Worm (Caenorhabditis elegans) whole organism, early embryonic: Measurements from ENCODE around the gene str-148.
"Not testable (repeated sequence)": the region's sequence is repeated elsewhere in the genome, so short reads cannot be mapped to it uniquely, and the experiment has no call there.

Source experiments
- B0310.2 ChIP-seq: sonication (generic microtip); optimal IDR thresholded peaks from 2 replicates; lab custom pipeline; 2016; ENCODE audit warnings: mild to moderate bottlenecking, missing genetic modification characterization, missing compliant biosample characterization
- F13C5.2 ChIP-seq: sonication (generic microtip); optimal IDR thresholded peaks from 2 replicates; lab custom pipeline; 2017; ENCODE audit warnings: mild to moderate bottlenecking, missing genetic modification characterization, inconsistent platforms, missing compliant biosample characterization
- aly-1 ChIP-seq: sonication (generic microtip); optimal IDR thresholded peaks from 2 replicates; lab custom pipeline; 2016; ENCODE audit warnings: missing genetic modification characterization, missing compliant biosample characterization
- ama-1 ChIP-seq: fragments of 150-350 bp; optimal IDR thresholded peaks from 2 replicates; lab custom pipeline; 2014
- ceh-13 ChIP-seq: fragments of 200-800 bp; sonication (Bioruptor generic); optimal IDR thresholded peaks from 2 replicates; lab custom pipeline; 2018; ENCODE audit warnings: mild to moderate bottlenecking, missing genetic modification characterization, missing compliant biosample characterization
- ceh-36 ChIP-seq: sonication (generic microtip); optimal IDR thresholded peaks from 2 replicates; lab custom pipeline; 2016; ENCODE audit warnings: missing genetic modification characterization, inconsistent platforms, missing compliant biosample characterization
- ets-7 ChIP-seq: sonication (generic microtip); optimal IDR thresholded peaks from 2 replicates; lab custom pipeline; 2016; ENCODE audit warnings: missing genotype, missing genetic modification characterization, missing compliant biosample characterization
- flt-1 ChIP-seq: fragments of 200-800 bp; sonication (Bioruptor generic); IDR thresholded peaks from 2 replicates; pipeline ENCODE4 v1.3.6; 2022; ENCODE audit warnings: missing genetic modification characterization, missing compliant biosample characterization
- hmbx-1 ChIP-seq: sonication (generic microtip); optimal IDR thresholded peaks from 2 replicates; lab custom pipeline; 2016; ENCODE audit warnings: mild to moderate bottlenecking, missing genetic modification characterization, missing compliant biosample characterization
- hmg-4 ChIP-seq: fragments of 200-800 bp; sonication (Bioruptor generic); optimal IDR thresholded peaks from 2 replicates; lab custom pipeline; 2018; ENCODE audit warnings: mild to moderate bottlenecking, missing genetic modification characterization, missing compliant biosample characterization
- hnd-1 ChIP-seq: sonication (generic microtip); optimal IDR thresholded peaks from 2 replicates; lab custom pipeline; 2016; ENCODE audit warnings: missing genetic modification characterization, missing compliant biosample characterization
- pes-1 ChIP-seq: fragments of 200-800 bp; sonication (Bioruptor generic); IDR thresholded peaks from 2 replicates; pipeline ENCODE4 v1.3.6; 2022; ENCODE audit warnings: missing genetic modification reagents, missing genetic modification characterization, missing compliant biosample characterization
- scrt-1 ChIP-seq: fragments of 200-800 bp; sonication (Bioruptor generic); IDR thresholded peaks from 2 replicates; pipeline ENCODE4 v1.3.6; 2022; ENCODE audit warnings: missing genetic modification characterization, missing compliant biosample characterization
- sea-1 ChIP-seq: fragments of 200-800 bp; sonication (Bioruptor generic); conservative IDR thresholded peaks from 2 replicates; pipeline ENCODE4 v1.3.6; 2022; ENCODE audit warnings: missing genetic modification characterization, missing compliant biosample characterization
- tbx-11 ChIP-seq: fragments of 200-800 bp; sonication (Bioruptor generic); IDR thresholded peaks from 2 replicates; pipeline ENCODE4 v1.3.6; 2022; ENCODE audit warnings: missing genetic modification characterization, missing compliant biosample characterization
- tbx-37 ChIP-seq: fragments of 200-800 bp; sonication (Bioruptor generic); conservative IDR thresholded peaks from 2 replicates; pipeline ENCODE4 v1.3.6; 2022; ENCODE audit warnings: missing genetic modification reagents, missing genetic modification characterization, missing compliant biosample characterization
- tra-4 ChIP-seq: sonication (generic microtip); optimal IDR thresholded peaks from 2 replicates; lab custom pipeline; 2017; ENCODE audit warnings: missing genetic modification characterization, missing compliant biosample characterization

Gene str-148

DNA sequence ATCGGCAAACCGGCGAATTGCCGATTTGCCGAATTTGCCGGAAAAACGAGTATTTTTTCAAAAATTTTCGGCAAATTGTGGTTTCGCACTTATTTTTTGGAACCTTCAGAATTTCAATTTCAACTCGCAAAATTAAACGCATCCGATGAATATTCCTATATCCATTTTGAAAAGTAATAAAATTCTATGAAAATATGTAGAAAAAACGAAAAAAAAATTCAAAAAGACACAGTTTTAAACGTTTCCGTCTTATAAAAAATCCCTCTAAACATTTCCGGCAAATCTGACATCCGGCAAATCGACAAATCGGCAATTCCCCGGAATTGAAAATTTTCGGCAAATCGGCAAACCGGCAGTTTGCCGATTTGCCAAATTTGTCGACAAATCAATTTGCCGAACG, at the start of gene str-148:
Gene str-148 (plus strand): TSS at position 301 of the 400 bp plus-strand sequence.
- no peak for TF ChIP-seq aly-1
- TF ChIP-seq tra-4 (tag; lab: Kevin White, UChicago), result no peak
- TF ChIP-seq hnd-1 (tag; lab: Kevin White, UChicago), result no peak
- TF ChIP-seq hmbx-1 (tag; lab: Kevin White, UChicago), result no peak
- TF ChIP-seq hmg-4, result no peak
- no peak for TF ChIP-seq scrt-1 (GFP tag; lab: Robert Waterston, UW)
- no peak for TF ChIP-seq F13C5.2 (tag; lab: Kevin White, UChicago)
- TF ChIP-seq ama-1 (lab: Kevin White, UChicago), result no peak

DNA sequence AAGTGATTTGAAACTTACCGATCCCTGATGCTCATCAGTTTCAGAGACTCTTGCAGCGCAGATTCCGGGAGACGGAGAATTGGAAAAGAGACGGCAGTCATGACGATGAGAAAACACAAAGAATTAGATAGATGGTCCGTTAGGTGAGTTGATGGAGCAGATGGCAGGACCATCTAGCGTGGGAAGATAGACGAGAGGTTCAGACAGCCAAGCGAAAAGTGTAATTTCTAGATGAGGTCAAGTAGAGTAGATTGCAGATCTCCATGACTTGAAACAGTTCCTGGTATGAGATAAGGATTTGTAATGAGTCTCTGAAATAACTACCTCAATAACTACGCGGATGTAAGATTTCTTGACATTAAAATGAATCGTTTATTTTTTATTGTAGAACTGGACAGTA, 49.7 kb upstream of the str-148 start, which contains the start of gene F45D11.11:
Gene F45D11.11 (minus strand): TSS at position 101 of the 400 bp plus-strand sequence.
- TF ChIP-seq tbx-37 (GFP tag; lab: Robert Waterston, UW); ets-7; hmbx-1 (tag; lab: Kevin White, UChicago): not testable (repeated sequence)

DNA sequence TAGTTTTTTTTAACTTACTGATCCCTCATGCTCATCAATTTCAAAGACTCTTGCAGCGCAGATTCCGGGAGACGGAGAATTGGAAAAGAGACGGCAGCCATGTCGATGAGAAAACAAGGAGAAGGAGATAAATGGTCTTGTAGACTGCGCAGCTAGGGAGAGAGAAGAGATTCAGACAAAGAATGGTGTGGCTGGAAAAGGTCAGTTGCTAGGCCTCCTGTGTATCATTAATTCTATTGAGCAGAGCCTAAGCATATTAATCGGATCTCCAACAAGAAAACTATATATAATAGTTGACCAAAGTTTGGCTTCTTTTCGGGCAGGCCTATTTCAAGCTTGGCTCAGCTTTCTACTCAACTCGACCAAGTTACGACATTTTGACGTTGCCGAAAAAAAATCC, 46.3 kb upstream of the str-148 start, which contains the start of gene fbxb-29:
Gene fbxb-29 (minus strand): TSS at position 101 of the 400 bp plus-strand sequence.
- TF ChIP-seq F13C5.2 (tag; lab: Kevin White, UChicago) (no peak), tbx-11 (GFP tag; lab: Robert Waterston, UW) (no peak), ceh-13 (GFP tag; lab: Kevin White, UChicago) (no peak), flt-1 (GFP tag; lab: Robert Waterston, UW) (no peak), ama-1 (lab: Kevin White, UChicago) (no peak), pes-1 (GFP tag; lab: Robert Waterston, UW) (no peak), ets-7 (no peak), hnd-1 (tag; lab: Kevin White, UChicago) (no peak), aly-1 (no peak), hmg-4 (no peak), sea-1 (GFP tag; lab: Robert Waterston, UW) (no peak), hmbx-1 (tag; lab: Kevin White, UChicago) (no peak)

DNA sequence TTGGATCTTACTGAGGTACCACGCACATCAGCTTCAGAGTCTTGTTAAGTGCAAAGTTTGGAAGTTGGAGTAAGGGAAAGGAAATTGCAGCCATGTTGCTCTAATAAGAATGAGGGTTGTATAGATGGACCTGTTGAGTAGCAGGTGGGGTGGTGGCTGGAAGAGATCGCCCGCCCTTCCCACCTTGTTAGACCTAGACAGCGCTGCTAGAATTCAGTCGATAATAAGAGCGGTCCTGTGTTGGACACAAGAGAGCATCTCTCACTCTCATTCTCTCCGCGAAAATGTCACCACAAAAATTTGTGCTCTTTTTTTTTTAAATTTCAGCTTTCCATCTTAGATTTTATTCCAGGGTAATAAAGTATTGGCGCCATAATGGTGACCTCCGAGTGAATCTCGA, 44.4 kb upstream of the str-148 start, which contains the start of the genes fbxb-30 and F45D11.5:
Gene fbxb-30 (minus strand): TSS at position 101 of the 400 bp plus-strand sequence.
Gene F45D11.5 (plus strand): TSS at position 352 of the 400 bp plus-strand sequence.
- TF ChIP-seq aly-1 (no peak), B0310.2 (tag; lab: Kevin White, UChicago) (no peak), sea-1 (GFP tag; lab: Robert Waterston, UW) (no peak), tbx-37 (GFP tag; lab: Robert Waterston, UW) (no peak), hmg-4 (no peak), ceh-36 (tag; lab: Kevin White, UChicago) (no peak), ets-7 (no peak), F13C5.2 (tag; lab: Kevin White, UChicago) (no peak), scrt-1 (GFP tag; lab: Robert Waterston, UW) (no peak), flt-1 (GFP tag; lab: Robert Waterston, UW) (no peak), pes-1 (GFP tag; lab: Robert Waterston, UW) (no peak), tbx-11 (GFP tag; lab: Robert Waterston, UW) (no peak), hnd-1 (tag; lab: Kevin White, UChicago) (no peak), ama-1 (lab: Kevin White, UChicago) (no peak), tra-4 (tag; lab: Kevin White, UChicago) (no peak), ceh-13 (GFP tag; lab: Kevin White, UChicago) (no peak), hmbx-1 (tag; lab: Kevin White, UChicago) (no peak)

DNA sequence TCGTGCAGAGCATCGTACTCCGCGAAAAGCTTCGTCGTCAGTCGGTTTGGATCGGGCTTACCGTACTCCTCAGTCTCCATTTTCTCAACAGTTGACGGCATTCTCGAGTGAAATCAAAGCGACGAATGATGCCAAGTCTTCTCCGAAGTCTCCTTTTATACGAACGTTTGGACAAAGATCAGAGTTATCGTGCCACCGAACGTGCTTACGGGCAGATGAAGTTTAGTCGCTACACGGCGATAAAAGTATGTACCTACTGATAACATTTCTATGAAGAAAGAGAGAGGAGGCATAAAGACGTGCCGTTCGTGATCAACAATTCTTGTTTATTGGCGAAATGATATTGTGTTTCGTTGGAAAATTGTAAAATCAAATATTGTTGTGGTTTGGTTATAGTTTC, 39.4 kb upstream of the str-148 start, which contains the start of gene F45D11.14:
Gene F45D11.14 (minus strand): TSS at position 101 of the 400 bp plus-strand sequence.
- TF ChIP-seq ceh-13 (GFP tag; lab: Kevin White, UChicago); F13C5.2 (tag; lab: Kevin White, UChicago); hmg-4: not testable (repeated sequence)

DNA sequence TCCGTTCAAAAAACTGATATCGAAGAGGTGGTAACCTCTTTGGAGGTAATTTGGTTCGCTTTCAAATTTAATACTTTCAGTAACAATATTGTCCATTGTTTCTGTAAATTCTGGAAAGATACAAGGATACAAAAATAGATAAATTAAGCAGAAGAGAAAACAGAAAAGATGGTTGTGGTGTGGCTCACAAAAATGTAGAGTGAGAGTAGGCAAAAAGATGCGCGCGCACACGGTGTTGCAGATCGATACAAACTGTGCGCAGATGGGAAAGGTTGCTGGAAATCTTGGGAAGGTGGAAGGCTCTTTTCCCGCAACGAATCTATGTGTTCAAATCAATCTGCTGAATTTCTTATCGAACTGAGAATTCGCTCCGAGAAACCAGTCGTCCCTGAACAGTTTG, 21.1 kb upstream of the str-148 start, which contains the start of gene btb-11:
Gene btb-11 (minus strand): TSS at position 101 of the 400 bp plus-strand sequence.
- TF ChIP-seq ceh-36, B0310.2, F13C5.2 (tag; lab: Kevin White, UChicago): not testable (repeated sequence)

DNA sequence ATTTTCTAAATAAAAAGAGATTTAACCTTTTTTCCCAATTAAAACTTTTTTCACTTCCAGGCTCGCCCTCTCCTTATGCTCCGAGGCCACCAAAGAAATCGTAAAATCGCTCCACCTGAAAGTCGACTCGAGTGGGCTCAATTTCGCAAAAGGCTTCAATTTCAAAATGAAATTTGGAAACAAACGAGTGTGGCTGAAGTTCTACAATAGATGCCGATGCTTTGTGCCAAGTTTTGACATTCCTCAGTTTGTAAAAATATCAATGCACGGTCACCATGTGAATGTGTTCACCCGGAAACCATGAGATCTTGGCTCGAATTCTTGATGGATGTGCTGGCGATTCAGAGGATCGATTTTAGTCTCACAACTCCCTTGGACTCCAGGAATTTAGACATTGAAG, 19.1 kb upstream of the str-148 start, which contains the start of gene M01D1.12:
Gene M01D1.12 (plus strand): TSS at position 301 of the 400 bp plus-strand sequence.
- TF ChIP-seq ama-1 (lab: Kevin White, UChicago) (no peak), hmbx-1 (tag; lab: Kevin White, UChicago) (no peak), tbx-11 (GFP tag; lab: Robert Waterston, UW) (no peak), sea-1 (GFP tag; lab: Robert Waterston, UW) (no peak), F13C5.2 (tag; lab: Kevin White, UChicago) (no peak), B0310.2 (tag; lab: Kevin White, UChicago) (no peak), tra-4 (tag; lab: Kevin White, UChicago) (no peak), ceh-36 (tag; lab: Kevin White, UChicago) (no peak), hnd-1 (tag; lab: Kevin White, UChicago) (no peak), tbx-37 (GFP tag; lab: Robert Waterston, UW) (no peak), aly-1 (no peak), ceh-13 (GFP tag; lab: Kevin White, UChicago) (no peak), ets-7 (no peak), scrt-1 (GFP tag; lab: Robert Waterston, UW) (no peak), flt-1 (GFP tag; lab: Robert Waterston, UW) (no peak), pes-1 (GFP tag; lab: Robert Waterston, UW) (no peak), hmg-4 (no peak)
